Fruit fly (Drosophila melanogaster) whole organism, embryonic: ENCODE measurements around the gene NT1.
A peak's percentile ranks its signal among the peaks of the same experiment; 100 is the strongest.

Source experiments
- BEAF-32 ChIP-seq: fragments of 200-800 bp; sonication (Bioruptor generic); optimal IDR thresholded peaks from 3 replicates; lab custom pipeline; 2017; ENCODE audit warnings: missing biosample characterization, missing genetic modification characterization, mild to moderate bottlenecking, moderate library complexity, missing genetic modification reagents
- CG12071 ChIP-seq: fragments of 200-800 bp; sonication (Bioruptor generic); optimal IDR thresholded peaks from 3 replicates; lab custom pipeline; 2018; ENCODE audit warnings: missing biosample characterization, mild to moderate bottlenecking, missing genetic modification characterization
- CG12299 ChIP-seq: fragments of 200-800 bp; sonication (Bioruptor generic); optimal IDR thresholded peaks from 2 replicates; lab custom pipeline; 2018; ENCODE audit warnings: missing biosample characterization, mild to moderate bottlenecking, missing genetic modification characterization
- CG13894 ChIP-seq: fragments of 200-800 bp; sonication (Bioruptor generic); optimal IDR thresholded peaks from 3 replicates; lab custom pipeline; 2018; ENCODE audit warnings: missing biosample characterization, mild to moderate bottlenecking, missing genetic modification characterization, moderate library complexity
- CG15073 ChIP-seq: fragments of 200-800 bp; sonication (Bioruptor generic); optimal IDR thresholded peaks from 2 replicates; lab custom pipeline; 2016; ENCODE audit warnings: missing biosample characterization, missing genetic modification characterization
- CG2678 ChIP-seq: fragments of 200-800 bp; sonication (Bioruptor generic); optimal IDR thresholded peaks from 3 replicates; lab custom pipeline; 2019; ENCODE audit warnings: missing biosample characterization, mild to moderate bottlenecking, missing genetic modification characterization, moderate library complexity
- CG33213 ChIP-seq: fragments of 200-800 bp; sonication (Bioruptor generic); optimal IDR thresholded peaks from 3 replicates; lab custom pipeline; 2016; ENCODE audit warnings: missing biosample characterization, missing genetic modification characterization
- CG34224 ChIP-seq: fragments of 200-800 bp; sonication (Bioruptor generic); IDR thresholded peaks from 3 replicates; pipeline ENCODE4 v1.3.6; 2022; ENCODE audit warnings: missing biosample characterization, missing genetic modification characterization; ENCODE audit not compliant: partially characterized antibody
- CG42726 ChIP-seq: fragments of 200-800 bp; sonication (Bioruptor generic); IDR thresholded peaks from 2 replicates; pipeline ENCODE4 v1.3.6; 2022; ENCODE audit warnings: missing biosample characterization, missing genetic modification characterization; ENCODE audit not compliant: partially characterized antibody
- CG4404 ChIP-seq: fragments of 200-800 bp; sonication (Bioruptor generic); IDR thresholded peaks from 2 replicates; pipeline ENCODE4 v1.3.6; 2022; ENCODE audit warnings: missing biosample characterization, missing genetic modification characterization
- CG5953 ChIP-seq: fragments of 200-800 bp; sonication (Bioruptor generic); IDR thresholded peaks from 2 replicates; pipeline ENCODE4 v1.3.6; 2022; ENCODE audit warnings: missing biosample characterization, missing genetic modification characterization
- CG8924 ChIP-seq: fragments of 200-800 bp; optimal IDR thresholded peaks from 3 replicates; lab custom pipeline; 2019; ENCODE audit warnings: missing biosample characterization, mild to moderate bottlenecking, missing genetic modification characterization, moderate library complexity
- CG9727 ChIP-seq: fragments of 200-800 bp; sonication (Bioruptor generic); optimal IDR thresholded peaks from 3 replicates; lab custom pipeline; 2017; ENCODE audit warnings: missing biosample characterization, mild to moderate bottlenecking, missing genetic modification characterization
- D ChIP-seq, 2 experiments: fragments of 200-800 bp in 1 of 2; fragments of >200 bp in 1 of 2; sonication (Bioruptor generic) in 1 of 2; optimal IDR thresholded peaks; 2 replicates in 1 of 2; 3 replicates in 1 of 2; lab custom pipeline; 2017; ENCODE audit warnings: mild to moderate bottlenecking in 1 of 2, missing biosample characterization in 1 of 2, missing genetic modification characterization in 1 of 2, missing genetic modification reagents in 1 of 2
- Elba2 ChIP-seq: fragments of 200-800 bp; sonication (Bioruptor generic); optimal IDR thresholded peaks from 3 replicates; lab custom pipeline; 2016; ENCODE audit warnings: missing biosample characterization, missing genetic modification characterization
- Gsc ChIP-seq: fragments of 200-800 bp; sonication (Bioruptor generic); IDR thresholded peaks from 2 replicates; pipeline ENCODE4 v1.3.6; 2022; ENCODE audit warnings: missing biosample characterization, missing genetic modification characterization
- H15 ChIP-seq: fragments of 200-800 bp; sonication (Bioruptor generic); IDR thresholded peaks from 3 replicates; pipeline ENCODE4 v1.3.6; 2022; ENCODE audit warnings: missing biosample characterization, missing genetic modification characterization
- HLH54F ChIP-seq: fragments of 200-800 bp; sonication (Bioruptor generic); optimal IDR thresholded peaks from 3 replicates; lab custom pipeline; 2016; ENCODE audit warnings: missing biosample characterization, missing genetic modification characterization
- Kr ChIP-seq: fragments of 200-800 bp; sonication (Bioruptor generic); optimal IDR thresholded peaks from 2 replicates; lab custom pipeline; 2017; ENCODE audit warnings: missing biosample characterization, mild to moderate bottlenecking, missing genetic modification characterization
- NK7.1 ChIP-seq: fragments of 200-800 bp; sonication (Bioruptor generic); optimal IDR thresholded peaks from 3 replicates; lab custom pipeline; 2016; ENCODE audit warnings: missing biosample characterization, missing genetic modification characterization
- Oli ChIP-seq: fragments of 200-800 bp; sonication (Bioruptor generic); optimal IDR thresholded peaks from 2 replicates; lab custom pipeline; 2018; ENCODE audit warnings: missing biosample characterization, mild to moderate bottlenecking, missing genetic modification characterization, moderate library complexity
- Poxn ChIP-seq: fragments of 200-800 bp; sonication (Bioruptor generic); IDR thresholded peaks from 2 replicates; pipeline ENCODE4 v1.3.6; 2022; ENCODE audit warnings: missing biosample characterization, missing genetic modification characterization
- Vsx1 ChIP-seq: fragments of 200-800 bp; sonication (Bioruptor generic); optimal IDR thresholded peaks from 2 replicates; lab custom pipeline; 2017; ENCODE audit warnings: missing biosample characterization, mild to moderate bottlenecking, missing genetic modification characterization, missing genetic modification reagents
- YL-1 ChIP-seq: fragments of 200-800 bp; sonication (Bioruptor generic); optimal IDR thresholded peaks from 3 replicates; lab custom pipeline; 2017; ENCODE audit warnings: missing biosample characterization, mild to moderate bottlenecking, missing genetic modification characterization
- al ChIP-seq: fragments of 200-800 bp; sonication (Bioruptor generic); IDR thresholded peaks from 2 replicates; pipeline ENCODE4 v1.3.6; 2022; ENCODE audit warnings: missing biosample characterization, missing genetic modification characterization
- bigmax ChIP-seq: fragments of 200-800 bp; sonication (Bioruptor generic); optimal IDR thresholded peaks from 2 replicates; lab custom pipeline; 2018; ENCODE audit warnings: missing biosample characterization, mild to moderate bottlenecking, missing genetic modification characterization
- chn ChIP-seq: fragments of 200-800 bp; sonication (Bioruptor generic); optimal IDR thresholded peaks from 2 replicates; lab custom pipeline; 2016; ENCODE audit warnings: missing biosample characterization, missing genetic modification characterization
- danr ChIP-seq: fragments of 200-800 bp; sonication (Bioruptor generic); IDR thresholded peaks from 2 replicates; pipeline ENCODE4 v1.3.6; 2022; ENCODE audit warnings: missing biosample characterization, missing genetic modification characterization
- disco-r ChIP-seq: fragments of 200-800 bp; sonication (Bioruptor generic); optimal IDR thresholded peaks from 2 replicates; lab custom pipeline; 2016; ENCODE audit warnings: missing biosample characterization, missing genetic modification characterization
- dmrt11E ChIP-seq: fragments of 200-800 bp; sonication (Bioruptor generic); optimal IDR thresholded peaks from 3 replicates; lab custom pipeline; 2018; ENCODE audit warnings: missing biosample characterization, mild to moderate bottlenecking, missing genetic modification characterization, moderate library complexity
- esg ChIP-seq: fragments of 200-800 bp; sonication (Bioruptor generic); conservative IDR thresholded peaks from 2 replicates; pipeline ENCODE4 v1.3.6; 2022; ENCODE audit warnings: missing biosample characterization, missing genetic modification characterization
- gem ChIP-seq: fragments of 200-800 bp; sonication (Bioruptor generic); optimal IDR thresholded peaks from 2 replicates; lab custom pipeline; 2019; ENCODE audit warnings: missing biosample characterization, mild to moderate bottlenecking, missing genetic modification characterization, moderate library complexity
- gfzf ChIP-seq: fragments of 200-800 bp; sonication (Bioruptor generic); optimal IDR thresholded peaks from 2 replicates; lab custom pipeline; 2016; ENCODE audit warnings: missing biosample characterization, mild to moderate bottlenecking, missing genetic modification characterization, moderate library complexity
- grau ChIP-seq: fragments of 200-800 bp; optimal IDR thresholded peaks from 3 replicates; lab custom pipeline; 2019; ENCODE audit warnings: missing biosample characterization, mild to moderate bottlenecking, missing genetic modification characterization, moderate library complexity
- gsb-n ChIP-seq: fragments of 200-800 bp; sonication (Bioruptor generic); optimal IDR thresholded peaks from 3 replicates; lab custom pipeline; 2018; ENCODE audit warnings: missing biosample characterization, mild to moderate bottlenecking, missing genetic modification characterization
- gt ChIP-seq: fragments of 200-800 bp; sonication (Bioruptor generic); IDR thresholded peaks from 2 replicates; pipeline ENCODE4 v1.3.6; 2022; ENCODE audit warnings: missing biosample characterization, missing genetic modification characterization
- kni ChIP-seq: fragments of 200-800 bp; sonication (Bioruptor generic); optimal IDR thresholded peaks from 3 replicates; lab custom pipeline; 2017; ENCODE audit warnings: mild to moderate bottlenecking, missing biosample characterization, missing genetic modification reagents, missing genetic modification characterization
- lov ChIP-seq, 2 experiments: fragments of 200-800 bp in 1 of 2; fragments of >200 bp in 1 of 2; sonication (Bioruptor generic) in 1 of 2; IDR thresholded peaks in 1 of 2; optimal IDR thresholded peaks in 1 of 2; 2 replicates in 1 of 2; 3 replicates in 1 of 2; pipeline versions ENCODE4 v1.3.6 to Lab custom; 2017 to 2022; ENCODE audit warnings: missing biosample characterization in 1 of 2, missing genetic modification characterization in 1 of 2
- pho ChIP-seq: fragments of 200-800 bp; sonication (Bioruptor generic); optimal IDR thresholded peaks from 2 replicates; lab custom pipeline; 2016; ENCODE audit warnings: missing biosample characterization, missing genetic modification characterization
- sens-2 ChIP-seq: fragments of 200-800 bp; sonication (Bioruptor generic); IDR thresholded peaks from 2 replicates; pipeline ENCODE4 v1.3.6; 2022; ENCODE audit warnings: missing biosample characterization, missing genetic modification characterization
- sna ChIP-seq: fragments of 200-800 bp; sonication (Bioruptor generic); IDR thresholded peaks from 2 replicates; pipeline ENCODE4 v1.3.6; 2022; ENCODE audit warnings: missing biosample characterization, missing genetic modification characterization; ENCODE audit not compliant: partially characterized antibody
- so ChIP-seq: fragments of 200-800 bp; sonication (Bioruptor generic); IDR thresholded peaks from 3 replicates; pipeline ENCODE4 v1.3.6; 2022; ENCODE audit warnings: missing biosample characterization, missing genetic modification characterization
- sug ChIP-seq: fragments of 200-800 bp; optimal IDR thresholded peaks from 2 replicates; lab custom pipeline; 2019; ENCODE audit warnings: missing biosample characterization, mild to moderate bottlenecking, missing genetic modification characterization, moderate library complexity
- tin ChIP-seq: fragments of 200-800 bp; sonication (Bioruptor generic); optimal IDR thresholded peaks from 3 replicates; lab custom pipeline; 2016; ENCODE audit warnings: missing biosample characterization, missing genetic modification characterization
- tll ChIP-seq, 2 experiments: fragments of 200-800 bp in 1 of 2; fragments of >200 bp in 1 of 2; sonication (Bioruptor generic) in 1 of 2; optimal IDR thresholded peaks; 2 replicates each; lab custom pipeline; 2017 to 2019; ENCODE audit warnings: missing biosample characterization in 2 of 2, missing genetic modification characterization in 2 of 2, mild to moderate bottlenecking in 1 of 2, moderate library complexity in 1 of 2
- tna ChIP-seq: fragments of 200-800 bp; sonication (Bioruptor generic); IDR thresholded peaks from 2 replicates; pipeline ENCODE4 v1.3.6; 2022; ENCODE audit warnings: missing biosample characterization, missing genetic modification characterization; ENCODE audit not compliant: partially characterized antibody
- vfl ChIP-seq: fragments of 200-800 bp; sonication (Bioruptor generic); optimal IDR thresholded peaks from 2 replicates; lab custom pipeline; 2016; ENCODE audit warnings: missing biosample characterization, missing genetic modification characterization
- vnd ChIP-seq: fragments of 200-800 bp; sonication (Bioruptor generic); IDR thresholded peaks from 3 replicates; pipeline ENCODE4 v1.3.6; 2022; ENCODE audit warnings: missing biosample characterization, missing genetic modification characterization; ENCODE audit not compliant: partially characterized antibody
- wek ChIP-seq: fragments of 200-800 bp; sonication (Bioruptor generic); optimal IDR thresholded peaks from 3 replicates; lab custom pipeline; 2018; ENCODE audit warnings: missing biosample characterization, mild to moderate bottlenecking, missing genetic modification characterization, moderate library complexity

NT1 gene

dm6 chr3L:4546650-4547049, 38.4 kb upstream of the NT1 start (continued):
- peak; percentile 67 for TF ChIP-seq CG2678 (tag; lab: Kevin White, UChicago)
- TF ChIP-seq Elba2 (GFP tag; lab: Kevin White, UChicago), result no peak
- no peak for TF ChIP-seq vnd (GFP tag; lab: Robert Waterston, UW)
- TF ChIP-seq tna (GFP tag; lab: Robert Waterston, UW), result no peak
- peak; percentile 30 for TF ChIP-seq Kr (GFP tag; lab: Kevin White, UChicago)
- no peak for TF ChIP-seq sug (tag; lab: Kevin White, UChicago)
- TF ChIP-seq so (GFP tag; lab: Robert Waterston, UW), result no peak
- TF ChIP-seq CG34224 (GFP tag; lab: Robert Waterston, UW), result no peak
- peak; percentile 77 for TF ChIP-seq CG8924 (tag; lab: Kevin White, UChicago)
- no peak for TF ChIP-seq HLH54F
- TF ChIP-seq CG33213 (GFP tag; lab: Kevin White, UChicago), result no peak
- peak; percentile 88 for TF ChIP-seq CG9727 (GFP tag; lab: Kevin White, UChicago)
- TF ChIP-seq kni (GFP tag; lab: Kevin White, UChicago), result no peak
- 0 out of 3 replicates have a peak, but pooled peaks have one; percentile 15 for TF ChIP-seq H15 (GFP tag; lab: Robert Waterston, UW)
- peak; percentile 85 for TF ChIP-seq gem (tag; lab: Kevin White, UChicago)
- TF ChIP-seq dmrt11E (tag; lab: Kevin White, UChicago), result peak; percentile 94
- 0 out of 2 replicates have a peak, but pooled peaks have one; percentile 18 for TF ChIP-seq Gsc (GFP tag; lab: Robert Waterston, UW)
- TF ChIP-seq lov (optimal IDR thresholded peaks at IDR 0.05; lab: Kevin White, UChicago), result no peak
- TF ChIP-seq lov (GFP tag; IDR thresholded peaks at IDR 0.05; lab: Robert Waterston, UW), result peak; percentile 71; the same call in 1 of the 3 replicates
- peak; percentile 58 for TF ChIP-seq sens-2 (GFP tag; lab: Robert Waterston, UW)
- TF ChIP-seq D (optimal IDR thresholded peaks at IDR 0.05; lab: Kevin White, UChicago), result no peak
- peak; percentile 69 for TF ChIP-seq D (GFP tag; optimal IDR thresholded peaks at IDR 0.05; lab: Kevin White, UChicago)
- no peak for TF ChIP-seq esg
- no peak for TF ChIP-seq NK7.1 (GFP tag; lab: Kevin White, UChicago)
- no peak for TF ChIP-seq CG13894
- no peak for TF ChIP-seq CG42726
- TF ChIP-seq sna, result no peak
- peak; percentile 81 for TF ChIP-seq gsb-n (tag; lab: Kevin White, UChicago)
- TF ChIP-seq Oli (tag; lab: Kevin White, UChicago), result peak; percentile 53
- TF ChIP-seq al (GFP tag; lab: Robert Waterston, UW), result 0 out of 2 replicates have a peak, but pooled peaks have one; percentile 7
- no peak for TF ChIP-seq gfzf (GFP tag; lab: Kevin White, UChicago)
- TF ChIP-seq BEAF-32 (GFP tag; lab: Kevin White, UChicago), result no peak
- TF ChIP-seq YL-1 (GFP tag; lab: Kevin White, UChicago), result no peak
- TF ChIP-seq pho (GFP tag; lab: Kevin White, UChicago), result no peak
- TF ChIP-seq wek, result no peak
- TF ChIP-seq danr (GFP tag; lab: Robert Waterston, UW), result 0 out of 2 replicates have a peak, but pooled peaks have one; percentile 19
- TF ChIP-seq CG5953, result no peak
- TF ChIP-seq vfl (GFP tag; lab: Kevin White, UChicago), result no peak
- TF ChIP-seq CG15073 (GFP tag; lab: Kevin White, UChicago), result no peak
- no peak for TF ChIP-seq bigmax (GFP tag; lab: Kevin White, UChicago)
- TF ChIP-seq CG12299 (tag; lab: Kevin White, UChicago), result no peak
- TF ChIP-seq disco-r, result no peak
- TF ChIP-seq tin (GFP tag; lab: Kevin White, UChicago), result peak; percentile 62
- no peak for TF ChIP-seq CG12071
- TF ChIP-seq gt (GFP tag; lab: Robert Waterston, UW), result no peak
- TF ChIP-seq tll (GFP tag; optimal IDR thresholded peaks at IDR 0.05; lab: Kevin White, UChicago), result peak in 1 of 2 experiments; percentile 78
- no peak for TF ChIP-seq Vsx1 (GFP tag; lab: Kevin White, UChicago)
- peak; percentile 84 for TF ChIP-seq CG4404 (GFP tag; lab: Robert Waterston, UW)
- TF ChIP-seq Poxn (GFP tag; lab: Robert Waterston, UW), result no peak
- TF ChIP-seq grau (tag; lab: Kevin White, UChicago), result peak; percentile 66
- peak; percentile 50 for TF ChIP-seq chn (GFP tag; lab: Kevin White, UChicago)
